Worm (Caenorhabditis elegans) whole organism, L2 larva: ENCODE measurements around the gene F48E3.9.
A peak's percentile ranks its signal among the peaks of the same experiment; 100 is the strongest.

Experiments
- aly-2 ChIP-seq: fragments of 150-350 bp; optimal IDR thresholded peaks from 2 replicates; lab custom pipeline; 2014; ENCODE audit warnings: missing biosample characterization, missing genetic modification characterization
- crh-2 ChIP-seq: sonication (generic microtip); optimal IDR thresholded peaks from 2 replicates; lab custom pipeline; 2017; ENCODE audit warnings: missing biosample characterization, missing genetic modification characterization
- elt-3 ChIP-seq: sonication (generic microtip); optimal IDR thresholded peaks from 2 replicates; lab custom pipeline; 2017; ENCODE audit warnings: missing biosample characterization, missing genetic modification characterization
- lin-39 ChIP-seq: fragments of 150-350 bp; optimal IDR thresholded peaks from 2 replicates; lab custom pipeline; 2014; ENCODE audit warnings: missing biosample characterization, missing genetic modification reagents, missing genetic modification characterization
- mab-5 ChIP-seq: fragments of 150-350 bp; optimal IDR thresholded peaks from 2 replicates; lab custom pipeline; 2014; ENCODE audit warnings: missing biosample characterization, missing genetic modification characterization
- nhr-10 ChIP-seq: sonication (generic microtip); optimal IDR thresholded peaks from 2 replicates; lab custom pipeline; 2017; ENCODE audit warnings: missing biosample characterization, missing genetic modification characterization
- nhr-12 ChIP-seq: fragments of 150-350 bp; optimal IDR thresholded peaks from 2 replicates; lab custom pipeline; 2014; ENCODE audit warnings: missing biosample characterization, missing genetic modification characterization
- nhr-237 ChIP-seq: fragments of 150-350 bp; optimal IDR thresholded peaks from 2 replicates; lab custom pipeline; 2014; ENCODE audit warnings: missing biosample characterization, missing genetic modification characterization
- nhr-77 ChIP-seq: fragments of 150-350 bp; optimal IDR thresholded peaks from 2 replicates; lab custom pipeline; 2014; ENCODE audit warnings: missing biosample characterization, missing genetic modification characterization
- peb-1 ChIP-seq: fragments of 150-350 bp; optimal IDR thresholded peaks from 2 replicates; lab custom pipeline; 2014; ENCODE audit warnings: missing biosample characterization, missing genetic modification characterization
- unc-55 ChIP-seq: fragments of 150-350 bp; sonication (generic microtip); optimal IDR thresholded peaks from 3 replicates; lab custom pipeline; 2014; ENCODE audit warnings: missing biosample characterization, missing genetic modification reagents, missing genetic modification characterization
- ztf-11 ChIP-seq: sonication (generic microtip); optimal IDR thresholded peaks from 2 replicates; lab custom pipeline; 2017; ENCODE audit warnings: missing biosample characterization, missing genetic modification characterization
- ztf-4 ChIP-seq: fragments of 150-350 bp; optimal IDR thresholded peaks from 2 replicates; lab custom pipeline; 2014; ENCODE audit warnings: missing biosample characterization, missing genetic modification characterization

DNA sequence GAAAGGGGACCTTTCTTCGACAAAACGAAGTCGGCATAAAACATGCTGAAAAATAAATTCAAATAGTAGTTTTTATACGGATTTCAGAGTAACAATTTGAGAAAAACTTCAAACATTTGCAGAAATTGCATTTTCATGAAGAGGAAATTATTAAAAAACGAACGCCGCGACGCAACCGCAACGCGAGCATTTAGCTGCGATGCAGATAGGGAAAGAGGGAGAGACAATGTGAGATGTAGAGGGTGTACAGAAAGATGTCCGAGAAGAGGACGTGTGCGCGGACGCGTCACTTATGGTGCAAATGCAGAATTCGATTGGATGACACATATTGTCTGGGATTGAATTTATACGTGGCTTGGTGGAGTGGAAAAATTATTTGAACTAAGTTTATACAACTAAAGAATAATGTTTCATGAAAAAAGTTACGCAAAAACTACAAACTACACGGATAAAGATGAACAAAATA lies 5.9 kb upstream of the F48E3.9 start, which contains the start of gene coh-1:
- TF ChIP-seq nhr-10 (tag; lab: Kevin White, UChicago) (no peak), mab-5 (tag; lab: Kevin White, UChicago) (no peak), lin-39 (tag; lab: Kevin White, UChicago) (no peak), nhr-77 (tag; lab: Kevin White, UChicago) (no peak), ztf-4 (tag; lab: Kevin White, UChicago) (peak; percentile 20), nhr-12 (tag; lab: Kevin White, UChicago) (no peak), unc-55 (peak; percentile 81), ztf-11 (tag; lab: Kevin White, UChicago) (no peak), elt-3 (tag; lab: Kevin White, UChicago) (no peak), nhr-237 (no peak), aly-2 (tag; lab: Kevin White, UChicago) (no peak), peb-1 (tag; lab: Kevin White, UChicago) (no peak), crh-2 (tag; lab: Kevin White, UChicago) (peak; percentile 78)
